Fruit fly (Drosophila melanogaster): ENCODE data around the gene CG46394.

DNA sequence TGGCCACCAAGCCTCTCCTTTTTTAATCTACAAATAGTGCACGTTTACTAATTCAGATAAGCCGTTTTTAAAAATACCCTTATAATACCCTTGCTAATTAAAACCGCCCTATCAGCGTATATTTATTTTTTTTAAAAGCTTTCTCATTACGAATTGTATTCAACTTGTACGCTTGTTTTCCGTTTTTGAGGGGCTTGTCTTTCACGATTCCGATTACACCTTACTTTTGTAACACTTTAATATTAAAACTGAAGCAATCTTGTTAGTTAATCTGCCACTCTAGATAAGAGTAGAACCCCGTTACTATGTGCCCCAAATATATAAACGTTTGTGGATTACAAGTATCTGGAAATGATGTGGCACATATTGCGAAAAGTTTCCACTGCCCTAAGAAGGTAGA lies 22.6 kb downstream of the CG46394 start:
- no peak for TF ChIP-seq CG8478 (optimal IDR thresholded peaks at IDR 0.05)
- no peak for TF ChIP-seq CTCF (optimal IDR thresholded peaks at IDR 0.05)

Data from S2 (cell line).